Fruit fly (Drosophila melanogaster) whole organism, embryonic: ENCODE measurements around the gene Gr64b.

Source experiments
- B-H1 ChIP-seq: fragments of 200-800 bp; sonication (Bioruptor generic); IDR thresholded peaks from 3 replicates; pipeline ENCODE4 v1.3.6; 2022; ENCODE audit warnings: missing biosample characterization, missing genetic modification characterization
- Blimp-1 ChIP-seq: fragments of 200-800 bp; sonication (Bioruptor generic); optimal IDR thresholded peaks from 3 replicates; lab custom pipeline; 2018; ENCODE audit warnings: missing biosample characterization, missing genetic modification characterization, mild to moderate bottlenecking, moderate library complexity, missing genetic modification reagents
- CG10462 ChIP-seq: fragments of 200-800 bp; sonication (Bioruptor generic); optimal IDR thresholded peaks from 2 replicates; lab custom pipeline; 2016; ENCODE audit warnings: missing biosample characterization, missing genetic modification characterization
- CG10565 ChIP-seq: fragments of 200-800 bp; sonication (Bioruptor generic); optimal IDR thresholded peaks from 3 replicates; lab custom pipeline; 2016; ENCODE audit warnings: missing biosample characterization, mild to moderate bottlenecking, missing genetic modification characterization
- CG11093 ChIP-seq: fragments of 200-800 bp; sonication (Bioruptor generic); IDR thresholded peaks from 3 replicates; pipeline ENCODE4 v1.3.6; 2022; ENCODE audit warnings: missing biosample characterization, missing genetic modification characterization
- CG11560 ChIP-seq: fragments of 200-800 bp; sonication (Bioruptor generic); IDR thresholded peaks from 3 replicates; pipeline ENCODE4 v1.3.6; 2022; ENCODE audit warnings: missing biosample characterization, missing genetic modification characterization
- CG11695 ChIP-seq: fragments of 200-800 bp; sonication (Bioruptor generic); IDR thresholded peaks from 3 replicates; pipeline ENCODE4 v1.3.6; 2022; ENCODE audit warnings: missing biosample characterization, missing genetic modification characterization
- CG11696 ChIP-seq: fragments of 200-800 bp; sonication (Bioruptor generic); IDR thresholded peaks from 2 replicates; pipeline ENCODE4 v1.3.6; 2022; ENCODE audit warnings: missing biosample characterization, missing genetic modification characterization
- CG1233 ChIP-seq: fragments of 200-800 bp; sonication (Bioruptor generic); optimal IDR thresholded peaks from 4 replicates; lab custom pipeline; 2018; ENCODE audit warnings: missing biosample characterization, mild to moderate bottlenecking, missing genetic modification characterization
- CG17912 ChIP-seq: fragments of 200-800 bp; sonication (Bioruptor generic); optimal IDR thresholded peaks from 2 replicates; lab custom pipeline; 2018; ENCODE audit warnings: missing biosample characterization, mild to moderate bottlenecking, missing genetic modification characterization
- CG18011 ChIP-seq: fragments of 200-800 bp; sonication (Bioruptor generic); optimal IDR thresholded peaks from 2 replicates; lab custom pipeline; 2017; ENCODE audit warnings: missing biosample characterization, missing genetic modification characterization, mild to moderate bottlenecking, moderate library complexity, missing genotype
- CG1832 ChIP-seq: fragments of 200-800 bp; sonication (Bioruptor generic); optimal IDR thresholded peaks from 2 replicates; lab custom pipeline; 2017; ENCODE audit warnings: missing biosample characterization, mild to moderate bottlenecking, missing genetic modification characterization, inconsistent platforms
- CG2889 ChIP-seq: fragments of 200-800 bp; sonication (Bioruptor generic); IDR thresholded peaks from 3 replicates; pipeline ENCODE4 v1.3.6; 2022; ENCODE audit warnings: missing biosample characterization, missing genetic modification characterization
- CG3065 ChIP-seq: fragments of 200-800 bp; sonication (Bioruptor generic); optimal IDR thresholded peaks from 2 replicates; lab custom pipeline; 2016; ENCODE audit warnings: missing biosample characterization, missing genetic modification characterization
- CG3726 ChIP-seq: fragments of 200-800 bp; sonication (Bioruptor generic); IDR thresholded peaks from 3 replicates; pipeline ENCODE4, ENCODE4 v1.3.6; 2022; ENCODE audit warnings: missing biosample characterization, missing genetic modification characterization
- CG4328 ChIP-seq: fragments of 200-800 bp; sonication (Bioruptor generic); optimal IDR thresholded peaks from 3 replicates; lab custom pipeline; 2017; ENCODE audit warnings: missing biosample characterization, missing genetic modification reagents, missing genetic modification characterization
- CG4360 ChIP-seq: fragments of 200-800 bp; sonication (Bioruptor generic); IDR thresholded peaks from 2 replicates; pipeline ENCODE4 v1.3.6; 2022; ENCODE audit warnings: missing biosample characterization, missing genetic modification characterization
- CG4854 ChIP-seq: fragments of 200-800 bp; sonication (Bioruptor generic); optimal IDR thresholded peaks from 2 replicates; lab custom pipeline; 2016; ENCODE audit warnings: missing biosample characterization, missing genetic modification characterization, inconsistent platforms
- CG6791 ChIP-seq: fragments of 200-800 bp; sonication (Bioruptor generic); IDR thresholded peaks from 3 replicates; pipeline ENCODE4 v1.3.6; 2022; ENCODE audit warnings: missing biosample characterization, missing genetic modification characterization; ENCODE audit not compliant: partially characterized antibody
- CG8359 ChIP-seq: fragments of 200-800 bp; sonication (Bioruptor generic); optimal IDR thresholded peaks from 2 replicates; lab custom pipeline; 2017; ENCODE audit warnings: missing biosample characterization, mild to moderate bottlenecking, missing genetic modification characterization, borderline replicate concordance
- CG9797 ChIP-seq: fragments of 200-800 bp; sonication (Bioruptor generic); optimal IDR thresholded peaks from 3 replicates; lab custom pipeline; 2018; ENCODE audit warnings: missing biosample characterization, mild to moderate bottlenecking, missing genetic modification characterization
- Dfd ChIP-seq, 2 experiments: fragments of >200 bp; optimal IDR thresholded peaks; 2 replicates each; lab custom pipeline; 2017; ENCODE audit warnings: missing biosample characterization in 2 of 2, missing genetic modification characterization in 2 of 2
- Drgx ChIP-seq: fragments of 200-800 bp; sonication (Bioruptor generic); IDR thresholded peaks from 2 replicates; pipeline ENCODE4 v1.3.6; 2022; ENCODE audit warnings: missing biosample characterization, missing genetic modification characterization
- Gsc ChIP-seq: fragments of 200-800 bp; sonication (Bioruptor generic); IDR thresholded peaks from 2 replicates; pipeline ENCODE4 v1.3.6; 2022; ENCODE audit warnings: missing biosample characterization, missing genetic modification characterization
- Jarid2 ChIP-seq: fragments of 200-800 bp; sonication (Bioruptor generic); optimal IDR thresholded peaks from 3 replicates; lab custom pipeline; 2017; ENCODE audit warnings: mild to moderate bottlenecking, missing biosample characterization, missing genetic modification reagents, missing genetic modification characterization
- Lim3 ChIP-seq: fragments of 200-800 bp; sonication (Bioruptor generic); IDR thresholded peaks from 2 replicates; pipeline ENCODE4 v1.3.6; 2022; ENCODE audit warnings: missing biosample characterization, missing genetic modification characterization
- Mrtf ChIP-seq: fragments of 200-800 bp; sonication (Bioruptor generic); IDR thresholded peaks from 3 replicates; pipeline ENCODE4 v1.3.6; 2022; ENCODE audit warnings: missing biosample characterization, missing genetic modification characterization
- Sin3A ChIP-seq: fragments of >200 bp; optimal IDR thresholded peaks from 2 replicates; lab custom pipeline; 2018
- Spps ChIP-seq: fragments of 200-800 bp; sonication (Bioruptor generic); optimal IDR thresholded peaks from 2 replicates; lab custom pipeline; 2018; ENCODE audit warnings: missing biosample characterization, mild to moderate bottlenecking, missing genetic modification characterization
- Vsx1 ChIP-seq: fragments of 200-800 bp; sonication (Bioruptor generic); optimal IDR thresholded peaks from 2 replicates; lab custom pipeline; 2017; ENCODE audit warnings: missing biosample characterization, mild to moderate bottlenecking, missing genetic modification characterization, missing genetic modification reagents
- bowl ChIP-seq: fragments of 200-800 bp; sonication (Bioruptor generic); IDR thresholded peaks from 2 replicates; pipeline ENCODE4 v1.3.6; 2022; ENCODE audit warnings: missing biosample characterization, missing genetic modification characterization
- chn ChIP-seq: fragments of 200-800 bp; sonication (Bioruptor generic); optimal IDR thresholded peaks from 2 replicates; lab custom pipeline; 2016; ENCODE audit warnings: missing biosample characterization, missing genetic modification characterization
- ci ChIP-seq: fragments of 200-800 bp; sonication (Bioruptor generic); IDR thresholded peaks from 3 replicates; pipeline ENCODE4 v1.3.6; 2022; ENCODE audit warnings: missing biosample characterization, missing genetic modification characterization
- crp ChIP-seq, 2 experiments: fragments of 200-800 bp; sonication (Bioruptor generic); optimal IDR thresholded peaks; 2 replicates in 1 of 2; 3 replicates in 1 of 2; lab custom pipeline; 2017; ENCODE audit warnings: missing biosample characterization in 2 of 2, missing genetic modification characterization in 2 of 2, mild to moderate bottlenecking in 1 of 2, moderate library complexity in 1 of 2
- da ChIP-seq: fragments of 200-800 bp; sonication (Bioruptor generic); optimal IDR thresholded peaks from 2 replicates; lab custom pipeline; 2016; ENCODE audit warnings: missing biosample characterization, missing genetic modification characterization
- ems ChIP-seq: fragments of 200-800 bp; sonication (Bioruptor generic); optimal IDR thresholded peaks from 3 replicates; lab custom pipeline; 2016; ENCODE audit warnings: missing biosample characterization, missing genetic modification characterization
- ewg ChIP-seq: fragments of 200-800 bp; sonication (Bioruptor generic); optimal IDR thresholded peaks from 3 replicates; lab custom pipeline; 2017; ENCODE audit warnings: mild to moderate bottlenecking, missing biosample characterization, missing genetic modification reagents, missing genetic modification characterization
- eyg ChIP-seq: fragments of 200-800 bp; sonication (Bioruptor generic); optimal IDR thresholded peaks from 3 replicates; lab custom pipeline; 2016; ENCODE audit warnings: missing biosample characterization, missing genetic modification characterization
- grn ChIP-seq: fragments of 200-800 bp; sonication (Bioruptor generic); optimal IDR thresholded peaks from 3 replicates; lab custom pipeline; 2017; ENCODE audit warnings: missing biosample characterization, missing genetic modification characterization
- jing ChIP-seq: fragments of 200-800 bp; sonication (Bioruptor generic); optimal IDR thresholded peaks from 2 replicates; lab custom pipeline; 2018; ENCODE audit warnings: missing biosample characterization, mild to moderate bottlenecking, missing genetic modification characterization
- luna ChIP-seq: fragments of 200-800 bp; sonication (Bioruptor generic); optimal IDR thresholded peaks from 2 replicates; lab custom pipeline; 2016; ENCODE audit warnings: missing biosample characterization, missing genetic modification characterization
- nom ChIP-seq: fragments of 200-800 bp; sonication (Bioruptor generic); optimal IDR thresholded peaks from 2 replicates; lab custom pipeline; 2017; ENCODE audit warnings: missing biosample characterization, missing genetic modification characterization, mild to moderate bottlenecking, moderate library complexity, missing genetic modification reagents
- otp ChIP-seq: fragments of 200-800 bp; sonication (Bioruptor generic); IDR thresholded peaks from 3 replicates; pipeline ENCODE4, ENCODE4 v1.3.6; 2022; ENCODE audit warnings: missing biosample characterization, missing genetic modification characterization
- pb ChIP-seq: fragments of 200-800 bp; sonication (Bioruptor generic); optimal IDR thresholded peaks from 3 replicates; lab custom pipeline; 2016; ENCODE audit warnings: missing biosample characterization, missing genetic modification characterization
- pzg ChIP-seq: fragments of 200-800 bp; sonication (Bioruptor generic); optimal IDR thresholded peaks from 3 replicates; lab custom pipeline; 2018; ENCODE audit warnings: missing biosample characterization, mild to moderate bottlenecking, missing genetic modification characterization, moderate library complexity
- row ChIP-seq: fragments of 200-800 bp; sonication (Bioruptor generic); IDR thresholded peaks from 3 replicates; pipeline ENCODE4 v1.3.6; 2022; ENCODE audit warnings: missing biosample characterization, missing genetic modification characterization
- sc ChIP-seq, 3 experiments: fragments of >200 bp in 2 of 3; fragments of 200-800 bp in 1 of 3; sonication (Bioruptor generic) in 1 of 3; optimal IDR thresholded peaks; 2 replicates in 2 of 3; 3 replicates in 1 of 3; lab custom pipeline; 2017; ENCODE audit warnings: mild to moderate bottlenecking in 1 of 3, missing biosample characterization in 1 of 3, missing genetic modification characterization in 1 of 3, missing genetic modification reagents in 1 of 3
- sima ChIP-seq: fragments of 200-800 bp; sonication (Bioruptor generic); optimal IDR thresholded peaks from 2 replicates; lab custom pipeline; 2016; ENCODE audit warnings: missing biosample characterization, missing genetic modification characterization
- sob ChIP-seq: fragments of 200-800 bp; sonication (Bioruptor generic); IDR thresholded peaks from 2 replicates; pipeline ENCODE4 v1.3.6; 2022; ENCODE audit warnings: missing biosample characterization, missing genetic modification characterization
- tap ChIP-seq: fragments of 200-800 bp; optimal IDR thresholded peaks from 3 replicates; lab custom pipeline; 2019; ENCODE audit warnings: missing biosample characterization, mild to moderate bottlenecking, missing genetic modification characterization, moderate library complexity
- usp ChIP-seq: fragments of >200 bp; optimal IDR thresholded peaks from 2 replicates; lab custom pipeline; 2017; ENCODE audit warnings: missing biosample characterization, missing genetic modification characterization

Gene Gr64b

dm6 chr3L:4070996-4071379 is 42.6 kb downstream of the Gr64b start:
- no peak for TF ChIP-seq pzg (GFP tag; lab: Kevin White, UChicago)
- TF ChIP-seq B-H1 (GFP tag; lab: Robert Waterston, UW) = peak; percentile 74
- TF ChIP-seq bowl (GFP tag; lab: Robert Waterston, UW) = peak; percentile 29; the same call in 1 of the 2 replicates
- TF ChIP-seq da (GFP tag; lab: Kevin White, UChicago) = no peak
- peak; percentile 68 for TF ChIP-seq jing (GFP tag; lab: Kevin White, UChicago)
- no peak for TF ChIP-seq Lim3 (GFP tag; lab: Robert Waterston, UW)
- TF ChIP-seq ewg = peak; percentile 71
- TF ChIP-seq Dfd (GFP tag; optimal IDR thresholded peaks at IDR 0.05; lab: Kevin White, UChicago) = no peak
- no peak for TF ChIP-seq CG18011 (GFP tag; lab: Kevin White, UChicago)
- TF ChIP-seq CG4328 (GFP tag; lab: Kevin White, UChicago) = no peak
- peak; percentile 91 for TF ChIP-seq Drgx (GFP tag; lab: Robert Waterston, UW)
- TF ChIP-seq CG3726 (GFP tag; lab: Robert Waterston, UW) = peak; percentile 64; the same call in 1 of the 3 replicates
- TF ChIP-seq pb (GFP tag; lab: Kevin White, UChicago) = no peak
- peak; percentile 79 for TF ChIP-seq sob (GFP tag; lab: Robert Waterston, UW)
- peak; percentile 79 for TF ChIP-seq CG11695
- peak; percentile 45 for TF ChIP-seq nom
- peak; percentile 51; the same call in 1 of the 3 replicates for TF ChIP-seq Mrtf (GFP tag; lab: Robert Waterston, UW)
- TF ChIP-seq CG9797 (GFP tag; lab: Kevin White, UChicago) = no peak
- no peak for TF ChIP-seq CG1832
- peak; percentile 15 for TF ChIP-seq CG1233 (GFP tag; lab: Kevin White, UChicago)
- no peak for TF ChIP-seq CG8359
- TF ChIP-seq luna (GFP tag; lab: Kevin White, UChicago) = no peak
- TF ChIP-seq Blimp-1 (GFP tag; lab: Kevin White, UChicago) = peak; percentile 56
- TF ChIP-seq tap (tag; lab: Kevin White, UChicago) = peak; percentile 57
- TF ChIP-seq CG11696 (GFP tag; lab: Robert Waterston, UW) = 0 out of 2 replicates have a peak, but pooled peaks have one; percentile 39
- TF ChIP-seq crp (GFP tag; optimal IDR thresholded peaks at IDR 0.05; lab: Kevin White, UChicago) = no peak
- no peak for TF ChIP-seq usp
- TF ChIP-seq CG11093 (GFP tag; lab: Robert Waterston, UW) = no peak
- TF ChIP-seq CG4854 (GFP tag; lab: Kevin White, UChicago) = no peak
- TF ChIP-seq CG10565 (GFP tag; lab: Kevin White, UChicago) = no peak
- TF ChIP-seq otp (GFP tag; lab: Robert Waterston, UW) = peak; percentile 64; the same call in 1 of the 3 replicates
- no peak for TF ChIP-seq Sin3A
- TF ChIP-seq CG2889 = peak; percentile 31; the same call in 1 of the 3 replicates
- TF ChIP-seq CG17912 (GFP tag; lab: Kevin White, UChicago) = no peak
- TF ChIP-seq CG10462 (GFP tag; lab: Kevin White, UChicago) = no peak
- TF ChIP-seq row (GFP tag; lab: Robert Waterston, UW) = peak; percentile 69
- TF ChIP-seq CG11560 (tag; lab: Robert Waterston, UW) = no peak
- TF ChIP-seq sc (optimal IDR thresholded peaks at IDR 0.05; lab: Kevin White, UChicago) = no peak
- TF ChIP-seq sc (GFP tag; optimal IDR thresholded peaks at IDR 0.05; lab: Kevin White, UChicago) = no peak
- TF ChIP-seq Jarid2 (GFP tag; lab: Kevin White, UChicago) = no peak
- TF ChIP-seq CG6791 (GFP tag; lab: Robert Waterston, UW) = no peak
- no peak for TF ChIP-seq sima (GFP tag; lab: Kevin White, UChicago)
- TF ChIP-seq ci = peak; percentile 86
- TF ChIP-seq grn (GFP tag; lab: Kevin White, UChicago) = no peak
- no peak for TF ChIP-seq CG3065 (GFP tag; lab: Kevin White, UChicago)
- peak; percentile 30; the same call in 1 of the 2 replicates for TF ChIP-seq Gsc
- TF ChIP-seq eyg (GFP tag; lab: Kevin White, UChicago) = no peak
- TF ChIP-seq Vsx1 (GFP tag; lab: Kevin White, UChicago) = no peak
- TF ChIP-seq chn (GFP tag; lab: Kevin White, UChicago) = peak; percentile 23
- TF ChIP-seq Spps (tag; lab: Kevin White, UChicago) = peak; percentile 4
- no peak for TF ChIP-seq CG4360 (GFP tag; lab: Robert Waterston, UW)
- no peak for TF ChIP-seq ems (GFP tag; lab: Kevin White, UChicago)
